Fruit fly (Drosophila melanogaster) whole organism, embryonic: ENCODE results near the gene CG32847.
A peak's percentile ranks its signal among the peaks of the same experiment; 100 is the strongest.

Experiments
- Ada2b ChIP-seq: fragments of 200-800 bp; sonication (Bioruptor generic); IDR thresholded peaks from 2 replicates; pipeline ENCODE4 v1.3.6; 2022; ENCODE audit warnings: missing biosample characterization, missing genetic modification characterization
- Bgb ChIP-seq: fragments of 200-800 bp; sonication (Bioruptor generic); IDR thresholded peaks from 2 replicates; pipeline ENCODE4 v1.3.6; 2022; ENCODE audit warnings: missing biosample characterization, missing genetic modification characterization; ENCODE audit not compliant: partially characterized antibody
- CG12071 ChIP-seq: fragments of 200-800 bp; sonication (Bioruptor generic); optimal IDR thresholded peaks from 3 replicates; lab custom pipeline; 2018; ENCODE audit warnings: missing biosample characterization, mild to moderate bottlenecking, missing genetic modification characterization
- CG12942 ChIP-seq: fragments of 200-800 bp; sonication (Bioruptor generic); optimal IDR thresholded peaks from 3 replicates; lab custom pipeline; 2016; ENCODE audit warnings: missing biosample characterization, missing genetic modification characterization
- CG13894 ChIP-seq: fragments of 200-800 bp; sonication (Bioruptor generic); optimal IDR thresholded peaks from 3 replicates; lab custom pipeline; 2018; ENCODE audit warnings: missing biosample characterization, mild to moderate bottlenecking, missing genetic modification characterization, moderate library complexity
- CG15011 ChIP-seq: fragments of 200-800 bp; sonication (Bioruptor generic); optimal IDR thresholded peaks from 3 replicates; lab custom pipeline; 2018; ENCODE audit warnings: missing biosample characterization, mild to moderate bottlenecking, missing genetic modification characterization
- CG15601 ChIP-seq: fragments of 200-800 bp; sonication (Bioruptor generic); optimal IDR thresholded peaks from 3 replicates; lab custom pipeline; 2019; ENCODE audit warnings: missing biosample characterization, mild to moderate bottlenecking, missing genetic modification characterization, moderate library complexity
- CG1602 ChIP-seq: fragments of 200-800 bp; sonication (Bioruptor generic); optimal IDR thresholded peaks from 3 replicates; lab custom pipeline; 2016; ENCODE audit warnings: missing biosample characterization, missing genetic modification characterization
- CG1603 ChIP-seq: fragments of 200-800 bp; sonication (Bioruptor generic); optimal IDR thresholded peaks from 2 replicates; lab custom pipeline; 2019; ENCODE audit warnings: missing biosample characterization, mild to moderate bottlenecking, missing genetic modification characterization, moderate library complexity
- CG17802 ChIP-seq: fragments of 200-800 bp; sonication (Bioruptor generic); optimal IDR thresholded peaks from 2 replicates; lab custom pipeline; 2018; ENCODE audit warnings: missing biosample characterization, mild to moderate bottlenecking, missing genetic modification characterization, moderate library complexity
- CG18599 ChIP-seq: fragments of 200-800 bp; sonication (Bioruptor generic); optimal IDR thresholded peaks from 3 replicates; lab custom pipeline; 2017; ENCODE audit warnings: missing biosample characterization, missing genetic modification characterization, mild to moderate bottlenecking, moderate library complexity, missing genetic modification reagents
- CG2116 ChIP-seq: fragments of 200-800 bp; sonication (Bioruptor generic); optimal IDR thresholded peaks from 3 replicates; lab custom pipeline; 2018; ENCODE audit warnings: missing biosample characterization, mild to moderate bottlenecking, missing genetic modification characterization
- CG2129 ChIP-seq: fragments of 200-800 bp; sonication (Bioruptor generic); IDR thresholded peaks from 2 replicates; pipeline ENCODE4 v1.3.6; 2022; ENCODE audit warnings: missing biosample characterization, missing genetic modification characterization; ENCODE audit not compliant: partially characterized antibody
- CG2678 ChIP-seq: fragments of 200-800 bp; sonication (Bioruptor generic); optimal IDR thresholded peaks from 3 replicates; lab custom pipeline; 2019; ENCODE audit warnings: missing biosample characterization, mild to moderate bottlenecking, missing genetic modification characterization, moderate library complexity
- CG2875 ChIP-seq: fragments of 200-800 bp; sonication (Bioruptor generic); optimal IDR thresholded peaks from 2 replicates; lab custom pipeline; 2017; ENCODE audit warnings: missing biosample characterization, mild to moderate bottlenecking, missing genetic modification characterization, missing genetic modification reagents
- CG3163 ChIP-seq: fragments of 200-800 bp; sonication (Bioruptor generic); optimal IDR thresholded peaks from 3 replicates; lab custom pipeline; 2016; ENCODE audit warnings: missing biosample characterization, missing genetic modification characterization
- CG4360 ChIP-seq: fragments of 200-800 bp; sonication (Bioruptor generic); IDR thresholded peaks from 2 replicates; pipeline ENCODE4 v1.3.6; 2022; ENCODE audit warnings: missing biosample characterization, missing genetic modification characterization
- CG4820 ChIP-seq: fragments of 200-800 bp; sonication (Bioruptor generic); optimal IDR thresholded peaks from 3 replicates; lab custom pipeline; 2016; ENCODE audit warnings: missing biosample characterization, missing genetic modification characterization
- CG6813 ChIP-seq: fragments of 200-800 bp; sonication (Bioruptor generic); optimal IDR thresholded peaks from 2 replicates; lab custom pipeline; 2017; ENCODE audit warnings: missing biosample characterization, missing genetic modification characterization, mild to moderate bottlenecking, moderate library complexity, missing genetic modification reagents
- CG7839 ChIP-seq: fragments of 200-800 bp; sonication (Bioruptor generic); optimal IDR thresholded peaks from 3 replicates; lab custom pipeline; 2018; ENCODE audit warnings: missing biosample characterization, mild to moderate bottlenecking, missing genetic modification characterization, moderate library complexity
- CG8281 ChIP-seq: fragments of 200-800 bp; sonication (Bioruptor generic); optimal IDR thresholded peaks from 2 replicates; lab custom pipeline; 2018; ENCODE audit warnings: missing biosample characterization, mild to moderate bottlenecking, missing genetic modification characterization, moderate library complexity
- CG8359 ChIP-seq: fragments of 200-800 bp; sonication (Bioruptor generic); optimal IDR thresholded peaks from 2 replicates; lab custom pipeline; 2017; ENCODE audit warnings: missing biosample characterization, mild to moderate bottlenecking, missing genetic modification characterization, borderline replicate concordance
- CG8924 ChIP-seq: fragments of 200-800 bp; optimal IDR thresholded peaks from 3 replicates; lab custom pipeline; 2019; ENCODE audit warnings: missing biosample characterization, mild to moderate bottlenecking, missing genetic modification characterization, moderate library complexity
- CG9609 ChIP-seq: fragments of 200-800 bp; sonication (Bioruptor generic); optimal IDR thresholded peaks from 3 replicates; lab custom pipeline; 2016; ENCODE audit warnings: missing biosample characterization, missing genetic modification characterization
- CHES-1-like ChIP-seq: fragments of 200-800 bp; sonication (Bioruptor generic); optimal IDR thresholded peaks from 2 replicates; lab custom pipeline; 2016; ENCODE audit warnings: missing biosample characterization, missing genetic modification characterization
- D ChIP-seq, 2 experiments: fragments of 200-800 bp in 1 of 2; fragments of >200 bp in 1 of 2; sonication (Bioruptor generic) in 1 of 2; optimal IDR thresholded peaks; 2 replicates in 1 of 2; 3 replicates in 1 of 2; lab custom pipeline; 2017; ENCODE audit warnings: mild to moderate bottlenecking in 1 of 2, missing biosample characterization in 1 of 2, missing genetic modification characterization in 1 of 2, missing genetic modification reagents in 1 of 2
- Dek ChIP-seq: fragments of 200-800 bp; sonication (Bioruptor generic); optimal IDR thresholded peaks from 3 replicates; lab custom pipeline; 2019; ENCODE audit warnings: missing biosample characterization, mild to moderate bottlenecking, missing genetic modification characterization, moderate library complexity
- Hmx ChIP-seq: fragments of 200-800 bp; sonication (Bioruptor generic); optimal IDR thresholded peaks from 2 replicates; lab custom pipeline; 2016; ENCODE audit warnings: missing biosample characterization, missing genetic modification characterization
- Kr ChIP-seq: fragments of 200-800 bp; sonication (Bioruptor generic); optimal IDR thresholded peaks from 2 replicates; lab custom pipeline; 2017; ENCODE audit warnings: missing biosample characterization, mild to moderate bottlenecking, missing genetic modification characterization
- Lpt ChIP-seq: fragments of >200 bp; optimal IDR thresholded peaks from 2 replicates; lab custom pipeline; 2018; ENCODE audit warnings: missing biosample characterization, missing genetic modification characterization
- Meics ChIP-seq: fragments of 200-800 bp; sonication (Bioruptor generic); optimal IDR thresholded peaks from 2 replicates; lab custom pipeline; 2017; ENCODE audit warnings: missing biosample characterization, mild to moderate bottlenecking, missing genetic modification characterization
- NfI ChIP-seq: fragments of 200-800 bp; sonication (Bioruptor generic); optimal IDR thresholded peaks from 3 replicates; lab custom pipeline; 2018; ENCODE audit warnings: missing biosample characterization, mild to moderate bottlenecking, missing genetic modification characterization, moderate library complexity
- Ravus ChIP-seq: fragments of 200-800 bp; sonication (Bioruptor generic); IDR thresholded peaks from 2 replicates; pipeline ENCODE4 v1.3.6; 2022; ENCODE audit warnings: missing biosample characterization, missing genetic modification characterization
- Spps ChIP-seq: fragments of 200-800 bp; sonication (Bioruptor generic); optimal IDR thresholded peaks from 2 replicates; lab custom pipeline; 2018; ENCODE audit warnings: missing biosample characterization, mild to moderate bottlenecking, missing genetic modification characterization
- Taf1 ChIP-seq: fragments of 200-800 bp; sonication (Bioruptor generic); IDR thresholded peaks from 2 replicates; pipeline ENCODE4 v1.3.6; 2022; ENCODE audit warnings: missing biosample characterization, missing genetic modification characterization
- az2 ChIP-seq: fragments of 200-800 bp; sonication (Bioruptor generic); optimal IDR thresholded peaks from 3 replicates; lab custom pipeline; 2016; ENCODE audit warnings: missing biosample characterization, missing genetic modification characterization
- bowl ChIP-seq: fragments of 200-800 bp; sonication (Bioruptor generic); IDR thresholded peaks from 2 replicates; pipeline ENCODE4 v1.3.6; 2022; ENCODE audit warnings: missing biosample characterization, missing genetic modification characterization
- cas ChIP-seq: fragments of 200-800 bp; sonication (Bioruptor generic); IDR thresholded peaks from 2 replicates; pipeline ENCODE4 v1.3.6; 2022; ENCODE audit warnings: missing biosample characterization, missing genetic modification characterization
- chif ChIP-seq, 2 experiments: fragments of 200-800 bp; sonication (Bioruptor generic); optimal IDR thresholded peaks; 3 replicates each; lab custom pipeline; 2016; ENCODE audit warnings: missing biosample characterization in 2 of 2, missing genetic modification characterization in 2 of 2
- corto ChIP-seq: fragments of 200-800 bp; sonication (Bioruptor generic); optimal IDR thresholded peaks from 2 replicates; lab custom pipeline; 2016; ENCODE audit warnings: missing biosample characterization, mild to moderate bottlenecking, missing genetic modification characterization, moderate library complexity
- crp ChIP-seq, 2 experiments: fragments of 200-800 bp; sonication (Bioruptor generic); optimal IDR thresholded peaks; 2 replicates in 1 of 2; 3 replicates in 1 of 2; lab custom pipeline; 2017; ENCODE audit warnings: missing biosample characterization in 2 of 2, missing genetic modification characterization in 2 of 2, mild to moderate bottlenecking in 1 of 2, moderate library complexity in 1 of 2
- fd3F ChIP-seq: fragments of 200-800 bp; sonication (Bioruptor generic); optimal IDR thresholded peaks from 2 replicates; lab custom pipeline; 2018; ENCODE audit warnings: missing biosample characterization, mild to moderate bottlenecking, missing genetic modification characterization, moderate library complexity
- insv ChIP-seq, 2 experiments: fragments of 200-800 bp; sonication (Bioruptor generic); optimal IDR thresholded peaks; 3 replicates each; lab custom pipeline; 2016 to 2018; ENCODE audit warnings: missing biosample characterization in 2 of 2, missing genetic modification characterization in 2 of 2
- lilli ChIP-seq: fragments of 200-800 bp; sonication (Bioruptor generic); optimal IDR thresholded peaks from 3 replicates; lab custom pipeline; 2016; ENCODE audit warnings: missing biosample characterization, missing genetic modification characterization
- nerfin-1 ChIP-seq: fragments of 200-800 bp; sonication (Bioruptor generic); optimal IDR thresholded peaks from 3 replicates; lab custom pipeline; 2019; ENCODE audit warnings: missing biosample characterization, mild to moderate bottlenecking, missing genetic modification characterization, moderate library complexity
- nom ChIP-seq: fragments of 200-800 bp; sonication (Bioruptor generic); optimal IDR thresholded peaks from 2 replicates; lab custom pipeline; 2017; ENCODE audit warnings: missing biosample characterization, missing genetic modification characterization, mild to moderate bottlenecking, moderate library complexity, missing genetic modification reagents
- vfl ChIP-seq: fragments of 200-800 bp; sonication (Bioruptor generic); optimal IDR thresholded peaks from 2 replicates; lab custom pipeline; 2016; ENCODE audit warnings: missing biosample characterization, missing genetic modification characterization
- zen ChIP-seq: fragments of 200-800 bp; sonication (Bioruptor generic); optimal IDR thresholded peaks from 3 replicates; lab custom pipeline; 2018; ENCODE audit warnings: missing biosample characterization, mild to moderate bottlenecking, missing genetic modification characterization, moderate library complexity

CG32847 gene

dm6 chr3L:15094589-15095288 lies 26.6 kb upstream of the CG32847 start, which contains the start of the genes sstn, Plp and GlyRS (continued):
- TF ChIP-seq CG13894 (peak; percentile 40), Hmx (GFP tag; lab: Kevin White, UChicago) (no peak), Ada2b (GFP tag; lab: Robert Waterston, UW) (no peak), CG18599 (GFP tag; lab: Kevin White, UChicago) (peak; percentile 59), CG2875 (GFP tag; lab: Kevin White, UChicago) (no peak), CG6813 (GFP tag; lab: Kevin White, UChicago) (no peak), CG2129 (GFP tag; lab: Robert Waterston, UW) (no peak; the same call in 1 of the 2 replicates), CG15601 (peak; percentile 33), corto (GFP tag; lab: Kevin White, UChicago) (peak; percentile 18), CG2678 (peak; percentile 61), CG12071 (GFP tag; lab: Kevin White, UChicago) (no peak), chif (GFP tag; optimal IDR thresholded peaks at IDR 0.05; lab: Kevin White, UChicago) (no peak), CG4360 (GFP tag; lab: Robert Waterston, UW) (no peak), D (optimal IDR thresholded peaks at IDR 0.05; lab: Kevin White, UChicago) (no peak), D (GFP tag; optimal IDR thresholded peaks at IDR 0.05; lab: Kevin White, UChicago) (peak; percentile 27), Bgb (peak; percentile 55), NfI (GFP tag; lab: Kevin White, UChicago) (peak; percentile 57), CG9609 (GFP tag; lab: Kevin White, UChicago) (no peak), CG8359 (no peak), Kr (GFP tag; lab: Kevin White, UChicago) (no peak), CG17802 (no peak), CG1603 (no peak), CHES-1-like (GFP tag; lab: Kevin White, UChicago) (no peak), CG4820 (GFP tag; lab: Kevin White, UChicago) (peak; percentile 28), CG15011 (peak; percentile 10), CG2116 (peak; percentile 58), nerfin-1 (tag; lab: Kevin White, UChicago) (no peak), CG3163 (GFP tag; lab: Kevin White, UChicago) (no peak), vfl (GFP tag; lab: Kevin White, UChicago) (no peak), Dek (tag; lab: Kevin White, UChicago) (peak; percentile 24), Ravus (GFP tag; lab: Robert Waterston, UW) (no peak), cas (GFP tag; lab: Robert Waterston, UW) (no peak), Lpt (GFP tag; lab: Kevin White, UChicago) (no peak), CG12942 (GFP tag; lab: Kevin White, UChicago) (no peak), nom (GFP tag; lab: Kevin White, UChicago) (no peak), Taf1 (GFP tag; lab: Robert Waterston, UW) (no peak), CG8281 (tag; lab: Kevin White, UChicago) (no peak), az2 (GFP tag; lab: Kevin White, UChicago) (peak; percentile 20), insv (GFP tag; optimal IDR thresholded peaks at IDR 0.05; lab: Kevin White, UChicago) (peak in 1 of 2 experiments; percentile 8), CG1602 (peak; percentile 26), Spps (tag; lab: Kevin White, UChicago) (no peak), Meics (GFP tag; lab: Kevin White, UChicago) (peak; percentile 46), fd3F (GFP tag; lab: Kevin White, UChicago) (no peak), crp (GFP tag; optimal IDR thresholded peaks at IDR 0.05; lab: Kevin White, UChicago) (peak in 1 of 2 experiments; percentile 33), CG8924 (peak; percentile 29), bowl (no peak), zen (tag; lab: Kevin White, UChicago) (peak; percentile 5), lilli (GFP tag; lab: Kevin White, UChicago) (peak; percentile 41), CG7839 (tag; lab: Kevin White, UChicago) (peak; percentile 57)
